Worm (Caenorhabditis elegans) whole organism, L3 larva: ENCODE measurements around the gene T21B4.15.

Experiments
- R02D3.7 ChIP-seq: fragments of 150-350 bp; optimal IDR thresholded peaks from 2 replicates; lab custom pipeline; 2014; ENCODE audit warnings: missing biosample characterization, missing genetic modification characterization
- ceh-16 ChIP-seq: sonication (generic microtip); optimal IDR thresholded peaks from 2 replicates; lab custom pipeline; 2017; ENCODE audit warnings: missing biosample characterization, missing genetic modification characterization
- fos-1 ChIP-seq: fragments of 150-350 bp; optimal IDR thresholded peaks from 2 replicates; lab custom pipeline; 2014; ENCODE audit warnings: missing biosample characterization, missing genetic modification characterization
- nhr-28 ChIP-seq: fragments of 150-350 bp; optimal IDR thresholded peaks from 2 replicates; lab custom pipeline; 2014; ENCODE audit warnings: missing biosample characterization, missing genetic modification characterization

DNA sequence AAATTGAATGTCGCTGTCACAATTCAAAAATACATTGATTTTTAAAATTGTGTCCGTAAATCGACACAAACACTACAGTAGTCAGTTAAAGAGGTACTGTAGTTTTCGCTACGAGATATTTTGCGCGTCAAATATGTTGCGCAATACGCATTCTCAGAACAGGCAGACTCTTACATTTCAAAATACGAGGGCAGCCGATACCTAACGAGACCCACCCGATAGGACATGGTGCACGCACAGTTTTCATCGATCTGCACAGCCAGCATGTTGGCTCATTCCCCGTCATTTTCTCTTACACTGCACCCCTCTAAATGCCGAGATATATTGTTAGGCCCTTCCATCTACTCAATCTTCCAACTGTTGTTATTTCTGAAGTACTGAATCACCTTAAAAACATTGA lies 27.8 kb upstream of the T21B4.15 start, which contains the start of gene F15A4.2:
- no peak for TF ChIP-seq ceh-16 (tag; lab: Kevin White, UChicago)
- no peak for TF ChIP-seq fos-1 (tag; lab: Kevin White, UChicago)
- TF ChIP-seq nhr-28 (tag; lab: Kevin White, UChicago), result no peak
- no peak for TF ChIP-seq R02D3.7 (tag; lab: Kevin White, UChicago)
